Fruit fly (Drosophila melanogaster) whole organism, wandering third instar larva: ENCODE data around the gene Pka-C1.

Experiments
- Abd-B ChIP-seq: fragments of >200 bp; optimal IDR thresholded peaks from 2 replicates; lab custom pipeline; 2017; ENCODE audit warnings: missing biosample characterization, missing genetic modification characterization
- CG32264 ChIP-seq: fragments of 200-800 bp; sonication (Bioruptor generic); optimal IDR thresholded peaks from 2 replicates; lab custom pipeline; 2016; ENCODE audit warnings: missing biosample characterization, missing genetic modification characterization
- CG9705 ChIP-seq: fragments of 200-800 bp; sonication (Bioruptor generic); optimal IDR thresholded peaks from 2 replicates; lab custom pipeline; 2018; ENCODE audit warnings: missing biosample characterization, mild to moderate bottlenecking, missing genetic modification characterization
- Dfd ChIP-seq: fragments of >200 bp; optimal IDR thresholded peaks from 2 replicates; lab custom pipeline; 2017; ENCODE audit warnings: missing biosample characterization, missing genetic modification characterization
- Dif ChIP-seq: fragments of 200-275, 200-300 bp; sonication (Bioruptor generic); optimal IDR thresholded peaks from 2 replicates; lab custom pipeline; 2018; ENCODE audit warnings: missing biosample characterization, missing genetic modification characterization; ENCODE audit not compliant: partially characterized antibody
- HLH106 ChIP-seq: fragments of 200-800 bp; optimal IDR thresholded peaks from 3 replicates; lab custom pipeline; 2019; ENCODE audit warnings: missing biosample characterization, mild to moderate bottlenecking, missing genetic modification characterization, moderate library complexity
- Hnf4 ChIP-seq: fragments of 200-800 bp; sonication (Bioruptor generic); optimal IDR thresholded peaks from 2 replicates; lab custom pipeline; 2016; ENCODE audit warnings: missing biosample characterization, mild to moderate bottlenecking, missing genetic modification characterization
- Hr78 ChIP-seq: fragments of >200 bp; optimal IDR thresholded peaks from 2 replicates; lab custom pipeline; 2017; ENCODE audit warnings: missing biosample characterization, missing genetic modification characterization
- Hr83 ChIP-seq: fragments of 200-300 bp; sonication (Bioruptor generic); optimal IDR thresholded peaks from 2 replicates; lab custom pipeline; 2016; ENCODE audit warnings: missing biosample characterization, mild to moderate bottlenecking, missing genetic modification characterization, moderate library complexity; ENCODE audit not compliant: poor library complexity, severe bottlenecking
- Jra ChIP-seq: sonication (Bioruptor generic); optimal IDR thresholded peaks from 2 replicates; lab custom pipeline; 2016; ENCODE audit warnings: missing biosample characterization, missing genetic modification characterization
- Mio ChIP-seq: sonication (Bioruptor generic); optimal IDR thresholded peaks from 2 replicates; lab custom pipeline; 2016; ENCODE audit warnings: missing biosample characterization, missing genetic modification characterization
- Myc ChIP-seq: fragments of >200 bp; optimal IDR thresholded peaks from 2 replicates; lab custom pipeline; 2017
- N ChIP-seq: fragments of >200 bp; optimal IDR thresholded peaks from 2 replicates; lab custom pipeline; 2018; ENCODE audit warnings: missing biosample characterization, missing external identifiers, missing genetic modification characterization
- OdsH ChIP-seq: fragments of 200-800 bp; sonication (Bioruptor generic); optimal IDR thresholded peaks from 2 replicates; lab custom pipeline; 2016; ENCODE audit warnings: missing biosample characterization, mild to moderate bottlenecking, missing genetic modification characterization
- Rel ChIP-seq, 2 experiments: fragments of 200-800 bp; sonication (Bioruptor generic) in 1 of 2; optimal IDR thresholded peaks; 2 replicates in 1 of 2; 3 replicates in 1 of 2; lab custom pipeline; 2016 to 2019; ENCODE audit warnings: mild to moderate bottlenecking in 2 of 2, missing biosample characterization in 2 of 2, missing genetic modification characterization in 2 of 2, moderate library complexity in 1 of 2
- Vsx2 ChIP-seq: fragments of 200-300, 225-300 bp; sonication (Bioruptor generic); optimal IDR thresholded peaks from 2 replicates; lab custom pipeline; 2018; ENCODE audit warnings: missing biosample characterization, missing genetic modification characterization; ENCODE audit not compliant: partially characterized antibody
- br ChIP-seq: fragments of 200-800 bp; sonication (Bioruptor generic); optimal IDR thresholded peaks from 2 replicates; lab custom pipeline; 2016; ENCODE audit warnings: missing biosample characterization, missing genetic modification characterization
- brk ChIP-seq: fragments of 200-800 bp; sonication (Bioruptor generic); optimal IDR thresholded peaks from 2 replicates; lab custom pipeline; 2016; ENCODE audit warnings: missing biosample characterization, mild to moderate bottlenecking, missing genetic modification characterization
- dl ChIP-seq, 2 experiments: fragments of 175-275, 200-275 bp in 1 of 2; fragments of 200-275 bp in 1 of 2; sonication (Bioruptor generic); optimal IDR thresholded peaks; lab custom pipeline; 2018; ENCODE audit warnings: mild to moderate bottlenecking in 2 of 2, missing biosample characterization in 2 of 2, missing genetic modification characterization in 2 of 2, moderate library complexity in 2 of 2; ENCODE audit not compliant: partially characterized antibody in 2 of 2, insufficient read depth in 1 of 2
- dmrt93B ChIP-seq: fragments of 200-800 bp; sonication (Bioruptor generic); optimal IDR thresholded peaks from 2 replicates; lab custom pipeline; 2018; ENCODE audit warnings: missing biosample characterization, mild to moderate bottlenecking, missing genetic modification characterization
- dsf ChIP-seq: sonication (Bioruptor generic); optimal IDR thresholded peaks from 2 replicates; lab custom pipeline; 2016; ENCODE audit warnings: missing biosample characterization, missing genetic modification characterization, borderline replicate concordance
- foxo ChIP-seq, 2 experiments: fragments of 200-800 bp; sonication (Bioruptor generic); optimal IDR thresholded peaks; 2 replicates in 1 of 2; 3 replicates in 1 of 2; lab custom pipeline; 2016 to 2017; ENCODE audit warnings: missing biosample characterization in 2 of 2, missing genetic modification characterization in 2 of 2
- fru ChIP-seq: fragments of 200-800 bp; sonication (Bioruptor generic); optimal IDR thresholded peaks from 3 replicates; lab custom pipeline; 2016; ENCODE audit warnings: missing biosample characterization, mild to moderate bottlenecking, missing genetic modification characterization
- h ChIP-seq: fragments of 200-800 bp; sonication (Bioruptor generic); optimal IDR thresholded peaks from 3 replicates; lab custom pipeline; 2016; ENCODE audit warnings: missing biosample characterization, mild to moderate bottlenecking, missing genetic modification characterization
- jim ChIP-seq: fragments of 175-275, 200-325 bp; sonication (Bioruptor generic); optimal IDR thresholded peaks from 2 replicates; lab custom pipeline; 2016; ENCODE audit warnings: missing biosample characterization, mild to moderate bottlenecking, missing genetic modification characterization
- lola ChIP-seq: fragments of >200 bp; optimal IDR thresholded peaks from 2 replicates; lab custom pipeline; 2017; ENCODE audit warnings: missing biosample characterization, missing genetic modification characterization
- pan ChIP-seq: fragments of >200 bp; optimal IDR thresholded peaks from 2 replicates; lab custom pipeline; 2017
- psq ChIP-seq: fragments of 200-800 bp; sonication (Bioruptor generic); optimal IDR thresholded peaks from 3 replicates; lab custom pipeline; 2017; ENCODE audit warnings: missing biosample characterization, mild to moderate bottlenecking, missing genetic modification characterization, moderate library complexity
- rgr ChIP-seq: fragments of 200-800 bp; sonication (Bioruptor generic); optimal IDR thresholded peaks from 3 replicates; lab custom pipeline; 2016; ENCODE audit warnings: missing biosample characterization, mild to moderate bottlenecking, missing genetic modification characterization
- sage ChIP-seq: fragments of 200-800 bp; sonication (Bioruptor generic); optimal IDR thresholded peaks from 2 replicates; lab custom pipeline; 2016; ENCODE audit warnings: missing biosample characterization, mild to moderate bottlenecking, missing genetic modification characterization
- usp ChIP-seq: fragments of >200 bp; optimal IDR thresholded peaks from 2 replicates; lab custom pipeline; 2017; ENCODE audit warnings: missing biosample characterization, missing genetic modification characterization

Gene Pka-C1

dm6 chr2L:9734134-9734533 is 35.0 kb upstream of the Pka-C1 start:
- TF ChIP-seq dmrt93B (no peak), dsf (GFP tag; lab: Kevin White, UChicago) (no peak), jim (GFP tag; lab: Kevin White, UChicago) (no peak), Hnf4 (no peak), rgr (GFP tag; lab: Kevin White, UChicago) (no peak), pan (lab: Kevin White, UChicago) (no peak), br (GFP tag; lab: Kevin White, UChicago) (no peak), Vsx2 (GFP tag; lab: Kevin White, UChicago) (no peak), usp (GFP tag; lab: Kevin White, UChicago) (no peak), dl (GFP tag; optimal IDR thresholded peaks at IDR 0.05; lab: Kevin White, UChicago; ENCODE audit: insufficient read depth in 1 of 2, partially characterized antibody in 2 of 2) (no peak), psq (no peak), Hr83 (no peak), Dfd (GFP tag; lab: Kevin White, UChicago) (no peak), HLH106 (no peak), Rel (GFP tag; optimal IDR thresholded peaks at IDR 0.05; lab: Kevin White, UChicago) (no peak), Rel (tag; optimal IDR thresholded peaks at IDR 0.05; lab: Kevin White, UChicago) (no peak), Myc (lab: Kevin White, UChicago) (no peak), Jra (GFP tag; lab: Kevin White, UChicago) (no peak), Mio (GFP tag; lab: Kevin White, UChicago) (no peak)

dm6 chr2L:9731269-9731668 is 32.2 kb upstream of the Pka-C1 start:
- TF ChIP-seq Dif (GFP tag; lab: Kevin White, UChicago) (no peak), Myc (lab: Kevin White, UChicago) (peak; percentile 72)
- TF ChIP-seq, all 38 proteins: peak for 1

dm6 chr2L:9729618-9730284 is 30.7 kb upstream of the Pka-C1 start, which contains the start of gene CG13116:
CG13116 (plus strand) TSS chr2L:9729940.
- no peak for TF ChIP-seq Abd-B (GFP tag; lab: Kevin White, UChicago)
- TF ChIP-seq Rel (GFP tag; optimal IDR thresholded peaks at IDR 0.05; lab: Kevin White, UChicago), result no peak
- peak; percentile 82 for TF ChIP-seq Rel (tag; optimal IDR thresholded peaks at IDR 0.05; lab: Kevin White, UChicago)
- no peak for TF ChIP-seq HLH106

- TF ChIP-seq psq, result no peak
- no peak for TF ChIP-seq Hr83
- TF ChIP-seq h (GFP tag; lab: Kevin White, UChicago), result peak; percentile 24
- TF ChIP-seq br (GFP tag; lab: Kevin White, UChicago), result no peak
- no peak for TF ChIP-seq Hr78 (GFP tag; lab: Kevin White, UChicago)
- TF ChIP-seq pan (lab: Kevin White, UChicago), result no peak
Measured at dm6 chr2L:9728791-9729190, 29.7 kb upstream of the Pka-C1 start.

- TF ChIP-seq OdsH, result no peak
- TF ChIP-seq h (GFP tag; lab: Kevin White, UChicago), result no peak
- TF ChIP-seq Myc (lab: Kevin White, UChicago), result peak; percentile 67
- TF ChIP-seq, all 38 proteins: peak for 1
Measured at dm6 chr2L:9711107-9711585, 12.0 kb upstream of the Pka-C1 start, which contains the start of gene CG4364. CG4364 (minus strand) TSS chr2L:9711271.

dm6 chr2L:9707514-9708094 is 8.5 kb upstream of the Pka-C1 start:
- TF ChIP-seq CG9705 (no peak), CG32264 (GFP tag; lab: Kevin White, UChicago) (no peak), brk (GFP tag; lab: Kevin White, UChicago) (peak; percentile 35), h (GFP tag; lab: Kevin White, UChicago) (peak; percentile 47), rgr (GFP tag; lab: Kevin White, UChicago) (peak; percentile 32), foxo (GFP tag; optimal IDR thresholded peaks at IDR 0.05; lab: Kevin White, UChicago) (no peak), sage (no peak), fru (peak; percentile 9), Myc (lab: Kevin White, UChicago) (no peak), usp (GFP tag; lab: Kevin White, UChicago) (no peak), Dfd (GFP tag; lab: Kevin White, UChicago) (no peak), br (GFP tag; lab: Kevin White, UChicago) (no peak), Hr83 (peak; percentile 78), dl (GFP tag; optimal IDR thresholded peaks at IDR 0.05; lab: Kevin White, UChicago; ENCODE audit: insufficient read depth in 1 of 2, partially characterized antibody in 2 of 2) (no peak), dsf (GFP tag; lab: Kevin White, UChicago) (no peak), lola (GFP tag; lab: Kevin White, UChicago) (no peak), N (GFP tag; lab: Kevin White, UChicago) (no peak), Rel (GFP tag; optimal IDR thresholded peaks at IDR 0.05; lab: Kevin White, UChicago) (no peak), Rel (tag; optimal IDR thresholded peaks at IDR 0.05; lab: Kevin White, UChicago) (peak; percentile 0)
